Worm (Caenorhabditis elegans): ENCODE measurements around the gene F49F1.2.

- no peak for TF ChIP-seq nhr-237 (tag; optimal IDR thresholded peaks at IDR 0.05)
- TF ChIP-seq fos-1 (tag; optimal IDR thresholded peaks at IDR 0.05), result no peak
- TF ChIP-seq mdl-1 (tag; optimal IDR thresholded peaks at IDR 0.05), result no peak
- TF ChIP-seq snpc-4 (tag; optimal IDR thresholded peaks at IDR 0.05), result no peak
- TF ChIP-seq nhr-12 (tag; optimal IDR thresholded peaks at IDR 0.05), result no peak
- no peak for TF ChIP-seq nfya-1 (tag; optimal IDR thresholded peaks at IDR 0.05; ENCODE audit: insufficient read depth)
- TF ChIP-seq unc-62 (GFP tag; optimal IDR thresholded peaks at IDR 0.05), result no peak
- no peak for TF ChIP-seq nhr-25 (tag; optimal IDR thresholded peaks at IDR 0.05)
- TF ChIP-seq nhr-28 (tag; optimal IDR thresholded peaks at IDR 0.05), result no peak
- TF ChIP-seq pha-4 (tag; optimal IDR thresholded peaks at IDR 0.05), result no peak
- TF ChIP-seq ceh-16 (tag; optimal IDR thresholded peaks at IDR 0.05), result no peak
- no peak for TF ChIP-seq elt-3 (tag; optimal IDR thresholded peaks at IDR 0.05)
- no peak for TF ChIP-seq unc-39 (tag; optimal IDR thresholded peaks at IDR 0.05)
- TF ChIP-seq jun-1 (tag; optimal IDR thresholded peaks at IDR 0.05), result no peak
Observed at ce11 chrIV:4078901-4079300, 36.8 kb upstream of the F49F1.2 start, which contains the start of gene C35B1.8.
